Fruit fly (Drosophila melanogaster) whole organism, wandering third instar larva: ENCODE data around the gene CG33795.
A peak's percentile ranks its signal among the peaks of the same experiment; 100 is the strongest.

Experiments used
- Hnf4 ChIP-seq: fragments of 200-800 bp; sonication (Bioruptor generic); optimal IDR thresholded peaks from 2 replicates; lab custom pipeline; 2016; ENCODE audit warnings: missing biosample characterization, mild to moderate bottlenecking, missing genetic modification characterization
- Mio ChIP-seq: sonication (Bioruptor generic); optimal IDR thresholded peaks from 2 replicates; lab custom pipeline; 2016; ENCODE audit warnings: missing biosample characterization, missing genetic modification characterization
- dl ChIP-seq, 2 experiments: fragments of 175-275, 200-275 bp in 1 of 2; fragments of 200-275 bp in 1 of 2; sonication (Bioruptor generic); optimal IDR thresholded peaks; lab custom pipeline; 2018; ENCODE audit warnings: mild to moderate bottlenecking in 2 of 2, missing biosample characterization in 2 of 2, missing genetic modification characterization in 2 of 2, moderate library complexity in 2 of 2; ENCODE audit not compliant: partially characterized antibody in 2 of 2, insufficient read depth in 1 of 2
- usp ChIP-seq: fragments of >200 bp; optimal IDR thresholded peaks from 2 replicates; lab custom pipeline; 2017; ENCODE audit warnings: missing biosample characterization, missing genetic modification characterization

DNA sequence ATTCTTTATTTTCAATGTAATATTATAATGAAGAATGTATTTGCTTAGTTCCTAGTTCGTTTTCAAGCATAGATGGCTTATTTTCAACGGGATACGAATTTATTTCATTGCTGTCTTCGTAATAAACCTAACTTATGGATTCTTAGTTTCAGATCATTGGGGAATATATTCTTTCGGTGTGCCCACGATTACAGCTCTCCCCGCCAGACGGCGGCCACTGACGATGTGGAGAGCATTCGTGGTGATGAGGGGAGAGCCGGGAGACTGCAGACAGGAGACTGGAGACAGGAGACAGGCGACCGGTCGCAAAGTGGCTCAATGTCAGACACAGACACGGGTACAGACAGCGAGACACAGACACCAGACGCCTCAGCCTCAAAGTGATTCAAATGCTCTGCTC, 6.1 kb upstream of the CG33795 start:
- peak in 1 of 2 experiments; percentile 22 for TF ChIP-seq dl (GFP tag; optimal IDR thresholded peaks at IDR 0.05; lab: Kevin White, UChicago; ENCODE audit: insufficient read depth in 1 of 2, partially characterized antibody in 2 of 2)
- no peak for TF ChIP-seq Mio (GFP tag; lab: Kevin White, UChicago)
- no peak for TF ChIP-seq Hnf4 (GFP tag; lab: Kevin White, UChicago)
- no peak for TF ChIP-seq usp
